Worm (Caenorhabditis elegans) whole organism, mixed stage, embryonic: Measurements from ENCODE around the gene npr-32.

Source experiments
- M03D4.4 ChIP-seq: sonication (generic microtip); optimal IDR thresholded peaks from 2 replicates; lab custom pipeline; 2017; ENCODE audit warnings: mild to moderate bottlenecking, missing genetic modification characterization, missing compliant biosample characterization
- bed-3 ChIP-seq: fragments of 200-800 bp; sonication (Bioruptor generic); optimal IDR thresholded peaks from 3 replicates; lab custom pipeline; 2018; ENCODE audit warnings: mild to moderate bottlenecking, missing genetic modification characterization, moderate library complexity, missing compliant biosample characterization
- blmp-1 ChIP-seq: fragments of 150-350 bp; optimal IDR thresholded peaks from 2 replicates; lab custom pipeline; 2014; ENCODE audit warnings: missing biosample characterization, missing genetic modification characterization
- ceh-39 ChIP-seq: fragments of 150-350 bp; optimal IDR thresholded peaks from 2 replicates; lab custom pipeline; 2014; ENCODE audit warnings: missing biosample characterization, missing genetic modification characterization
- ceh-43 ChIP-seq: fragments of 200-800 bp; sonication (Bioruptor generic); optimal IDR thresholded peaks from 2 replicates; lab custom pipeline; 2018; ENCODE audit warnings: mild to moderate bottlenecking, missing genetic modification characterization, moderate library complexity, missing compliant biosample characterization
- ceh-83 ChIP-seq: fragments of 200-800 bp; sonication (Bioruptor generic); optimal IDR thresholded peaks from 2 replicates; lab custom pipeline; 2018; ENCODE audit warnings: mild to moderate bottlenecking, missing genetic modification characterization, missing compliant biosample characterization
- ces-1 ChIP-seq: fragments of 150-350 bp; optimal IDR thresholded peaks from 2 replicates; lab custom pipeline; 2014; ENCODE audit warnings: missing biosample characterization, missing genetic modification reagents, missing genetic modification characterization
- cnd-1 ChIP-seq: fragments of 200-800 bp; sonication (Bioruptor generic); optimal IDR thresholded peaks from 2 replicates; lab custom pipeline; 2018; ENCODE audit warnings: mild to moderate bottlenecking, missing genetic modification characterization, missing compliant biosample characterization
- drap-1 ChIP-seq: fragments of 200-800 bp; sonication (Bioruptor generic); optimal IDR thresholded peaks from 3 replicates; lab custom pipeline; 2018; ENCODE audit warnings: mild to moderate bottlenecking, missing genetic modification characterization, missing compliant biosample characterization
- elt-1 ChIP-seq: sonication (generic microtip); optimal IDR thresholded peaks from 2 replicates; lab custom pipeline; 2017; ENCODE audit warnings: missing genetic modification characterization, mild to moderate bottlenecking, missing compliant biosample characterization, antibody characterized with exemption, moderate library complexity, borderline replicate concordance; ENCODE audit not compliant: insufficient read depth
- elt-3 ChIP-seq: fragments of 150-350 bp; optimal IDR thresholded peaks from 2 replicates; lab custom pipeline; 2014; ENCODE audit warnings: missing biosample characterization, missing genetic modification characterization
- flh-1 ChIP-seq: fragments of 200-800 bp; sonication (Bioruptor generic); optimal IDR thresholded peaks from 2 replicates; lab custom pipeline; 2018; ENCODE audit warnings: mild to moderate bottlenecking, missing genetic modification characterization, moderate library complexity, missing compliant biosample characterization
- ham-2 ChIP-seq: fragments of 200-800 bp; sonication (Bioruptor generic); optimal IDR thresholded peaks from 2 replicates; lab custom pipeline; 2018; ENCODE audit warnings: mild to moderate bottlenecking, missing genetic modification characterization, missing compliant biosample characterization
- hlh-1 ChIP-seq: fragments of 150-350 bp; optimal IDR thresholded peaks from 2 replicates; lab custom pipeline; 2014; ENCODE audit warnings: missing biosample characterization, missing genetic modification reagents, missing genetic modification characterization
- lin-13 ChIP-seq: fragments of 150-350 bp; optimal IDR thresholded peaks from 2 replicates; lab custom pipeline; 2014; ENCODE audit warnings: missing biosample characterization, missing genetic modification characterization
- lin-32 ChIP-seq: fragments of 200-800 bp; sonication (Bioruptor generic); optimal IDR thresholded peaks from 2 replicates; lab custom pipeline; 2018; ENCODE audit warnings: mild to moderate bottlenecking, missing genetic modification characterization, missing compliant biosample characterization
- lsy-2 ChIP-seq: fragments of 150-350 bp; optimal IDR thresholded peaks from 2 replicates; lab custom pipeline; 2014; ENCODE audit warnings: missing biosample characterization, missing genetic modification characterization
- mab-5 ChIP-seq: fragments of 150-350 bp; optimal IDR thresholded peaks from 2 replicates; lab custom pipeline; 2014; ENCODE audit warnings: missing biosample characterization, missing genetic modification characterization
- mep-1 ChIP-seq: fragments of 150-350 bp; optimal IDR thresholded peaks from 2 replicates; lab custom pipeline; 2017; ENCODE audit warnings: missing biosample characterization, missing genetic modification reagents, missing genetic modification characterization, inconsistent platforms
- mls-2 ChIP-seq: sonication (generic microtip); optimal IDR thresholded peaks from 2 replicates; lab custom pipeline; 2016; ENCODE audit warnings: mild to moderate bottlenecking, missing genetic modification characterization, moderate library complexity, missing compliant biosample characterization
- nhr-12 ChIP-seq: fragments of 150-350 bp; optimal IDR thresholded peaks from 2 replicates; lab custom pipeline; 2014; ENCODE audit warnings: missing biosample characterization, missing genetic modification characterization
- nhr-2 ChIP-seq: fragments of 150-350 bp; optimal IDR thresholded peaks from 2 replicates; lab custom pipeline; 2014; ENCODE audit warnings: missing biosample characterization, missing genetic modification characterization
- nhr-237 ChIP-seq: fragments of 150-350 bp; optimal IDR thresholded peaks from 2 replicates; lab custom pipeline; 2014; ENCODE audit warnings: missing biosample characterization, missing genetic modification characterization
- nhr-28 ChIP-seq: fragments of 150-350 bp; optimal IDR thresholded peaks from 2 replicates; lab custom pipeline; 2014; ENCODE audit warnings: missing biosample characterization, missing genetic modification characterization
- nhr-76 ChIP-seq: sonication (generic microtip); optimal IDR thresholded peaks from 2 replicates; lab custom pipeline; 2017; ENCODE audit warnings: missing biosample characterization, missing genetic modification characterization
- pha-4 ChIP-seq: fragments of 150-350 bp; optimal IDR thresholded peaks from 2 replicates; lab custom pipeline; 2018; ENCODE audit warnings: missing biosample characterization, missing genetic modification reagents, missing genetic modification characterization
- sem-2 ChIP-seq: fragments of 200-800 bp; sonication (Bioruptor generic); optimal IDR thresholded peaks from 2 replicates; lab custom pipeline; 2018; ENCODE audit warnings: mild to moderate bottlenecking, missing genetic modification characterization, missing compliant biosample characterization
- snpc-4 ChIP-seq: fragments of 150-350 bp; optimal IDR thresholded peaks from 2 replicates; lab custom pipeline; 2014; ENCODE audit warnings: missing biosample characterization, missing genetic modification characterization
- sptf-1 ChIP-seq: sonication (generic microtip); optimal IDR thresholded peaks from 2 replicates; lab custom pipeline; 2017; ENCODE audit warnings: mild to moderate bottlenecking, missing genetic modification characterization, moderate library complexity, missing compliant biosample characterization
- tbx-8 ChIP-seq: fragments of 200-800 bp; sonication (Bioruptor generic); optimal IDR thresholded peaks from 2 replicates; lab custom pipeline; 2018; ENCODE audit warnings: mild to moderate bottlenecking, missing genetic modification characterization, moderate library complexity, missing compliant biosample characterization
- unc-120 ChIP-seq: sonication (generic microtip); optimal IDR thresholded peaks from 2 replicates; lab custom pipeline; 2017; ENCODE audit warnings: missing genetic modification characterization, missing compliant biosample characterization; ENCODE audit not compliant: poor library complexity, severe bottlenecking
- unc-39 ChIP-seq: fragments of 150-350 bp; optimal IDR thresholded peaks from 2 replicates; lab custom pipeline; 2014; ENCODE audit warnings: missing biosample characterization, missing genetic modification characterization
- unc-62 ChIP-seq: fragments of 150-350 bp; optimal IDR thresholded peaks from 2 replicates; lab custom pipeline; 2014; ENCODE audit warnings: missing biosample characterization, missing genetic modification reagents, missing genetic modification characterization
- zip-8 ChIP-seq: fragments of 150-350 bp; optimal IDR thresholded peaks from 2 replicates; lab custom pipeline; 2014; ENCODE audit warnings: missing biosample characterization, missing genetic modification characterization
- ztf-11 ChIP-seq: fragments of 150-350 bp; optimal IDR thresholded peaks from 2 replicates; lab custom pipeline; 2014; ENCODE audit warnings: missing biosample characterization, missing genetic modification characterization

npr-32 gene

ce11 chrIV:17278363-17278762 is 47.5 kb upstream of the npr-32 start:
- TF ChIP-seq unc-120 (tag; lab: Kevin White, UChicago), result peak; percentile 78
- TF ChIP-seq nhr-237 (tag; lab: Kevin White, UChicago), result peak; percentile 97
- TF ChIP-seq nhr-76 (tag; lab: Kevin White, UChicago), result no peak
- TF ChIP-seq snpc-4 (tag; lab: Kevin White, UChicago), result no peak
- peak; percentile 45 for TF ChIP-seq flh-1 (GFP tag; lab: Kevin White, UChicago)
- TF ChIP-seq lin-13, result peak; percentile 99
- TF ChIP-seq drap-1 (GFP tag; lab: Kevin White, UChicago), result peak; percentile 87
- no peak for TF ChIP-seq nhr-12 (tag; lab: Kevin White, UChicago)
- TF ChIP-seq elt-3 (tag; lab: Kevin White, UChicago), result no peak
- peak; percentile 16 for TF ChIP-seq unc-39 (tag; lab: Kevin White, UChicago)
- TF ChIP-seq mls-2 (tag; lab: Kevin White, UChicago), result peak; percentile 93
- TF ChIP-seq ceh-43 (GFP tag; lab: Kevin White, UChicago), result peak; percentile 89
- no peak for TF ChIP-seq bed-3 (GFP tag; lab: Kevin White, UChicago)
- TF ChIP-seq ceh-39 (tag; lab: Kevin White, UChicago), result peak; percentile 96
- TF ChIP-seq ztf-11 (tag; lab: Kevin White, UChicago), result peak; percentile 83
- peak; percentile 93 for TF ChIP-seq cnd-1
- peak; percentile 79 for TF ChIP-seq ceh-83 (GFP tag; lab: Kevin White, UChicago)
- TF ChIP-seq nhr-28 (tag; lab: Kevin White, UChicago), result no peak
- TF ChIP-seq mep-1, result peak; percentile 99
- peak; percentile 82 for TF ChIP-seq tbx-8 (GFP tag; lab: Kevin White, UChicago)
- TF ChIP-seq M03D4.4 (tag; lab: Kevin White, UChicago), result peak; percentile 90
- peak; percentile 89 for TF ChIP-seq lsy-2 (tag; lab: Kevin White, UChicago)
- TF ChIP-seq mab-5, result peak; percentile 68
- TF ChIP-seq lin-32, result peak; percentile 10
- peak; percentile 93 for TF ChIP-seq sptf-1
- peak; percentile 20 for TF ChIP-seq sem-2 (GFP tag; lab: Kevin White, UChicago)
- peak; percentile 41 for TF ChIP-seq hlh-1
- TF ChIP-seq unc-62 (GFP tag; lab: Kevin White, UChicago), result peak; percentile 91
- peak; percentile 23 for TF ChIP-seq blmp-1 (tag; lab: Kevin White, UChicago)
- TF ChIP-seq zip-8, result no peak
- TF ChIP-seq pha-4, result peak; percentile 94
- TF ChIP-seq ces-1 (GFP tag; lab: Kevin White, UChicago), result peak; percentile 95
- peak; percentile 44 for TF ChIP-seq nhr-2 (tag; lab: Kevin White, UChicago)
- TF ChIP-seq elt-1 (tag; lab: Kevin White, UChicago), result peak; percentile 7
- peak; percentile 20 for TF ChIP-seq ham-2

ce11 chrIV:17277459-17278173 is 46.8 kb upstream of the npr-32 start:
- peak; percentile 75 for TF ChIP-seq cnd-1
- no peak for TF ChIP-seq ceh-43 (GFP tag; lab: Kevin White, UChicago)

- TF ChIP-seq cnd-1 (no peak), flh-1 (GFP tag; lab: Kevin White, UChicago) (no peak), drap-1 (GFP tag; lab: Kevin White, UChicago) (no peak), nhr-12 (tag; lab: Kevin White, UChicago) (no peak), nhr-28 (tag; lab: Kevin White, UChicago) (no peak), bed-3 (GFP tag; lab: Kevin White, UChicago) (no peak), pha-4 (no peak), nhr-2 (tag; lab: Kevin White, UChicago) (peak; percentile 51), unc-39 (tag; lab: Kevin White, UChicago) (no peak), mep-1 (no peak), ztf-11 (tag; lab: Kevin White, UChicago) (no peak), ceh-83 (GFP tag; lab: Kevin White, UChicago) (no peak), zip-8 (no peak), snpc-4 (tag; lab: Kevin White, UChicago) (no peak), sptf-1 (no peak), ceh-39 (tag; lab: Kevin White, UChicago) (peak; percentile 3), elt-1 (tag; lab: Kevin White, UChicago) (peak; percentile 92), M03D4.4 (tag; lab: Kevin White, UChicago) (no peak), unc-62 (GFP tag; lab: Kevin White, UChicago) (peak; percentile 81)
These were observed 46.0 kb upstream of the npr-32 start, which contains the start of gene clec-196 for ce11 chrIV:17276705-17277458. TSS of gene clec-196 (plus strand) at chrIV:17276956.
